Worm (Caenorhabditis elegans): Measurements from ENCODE around the gene pho-12.

Gene pho-12

DNA sequence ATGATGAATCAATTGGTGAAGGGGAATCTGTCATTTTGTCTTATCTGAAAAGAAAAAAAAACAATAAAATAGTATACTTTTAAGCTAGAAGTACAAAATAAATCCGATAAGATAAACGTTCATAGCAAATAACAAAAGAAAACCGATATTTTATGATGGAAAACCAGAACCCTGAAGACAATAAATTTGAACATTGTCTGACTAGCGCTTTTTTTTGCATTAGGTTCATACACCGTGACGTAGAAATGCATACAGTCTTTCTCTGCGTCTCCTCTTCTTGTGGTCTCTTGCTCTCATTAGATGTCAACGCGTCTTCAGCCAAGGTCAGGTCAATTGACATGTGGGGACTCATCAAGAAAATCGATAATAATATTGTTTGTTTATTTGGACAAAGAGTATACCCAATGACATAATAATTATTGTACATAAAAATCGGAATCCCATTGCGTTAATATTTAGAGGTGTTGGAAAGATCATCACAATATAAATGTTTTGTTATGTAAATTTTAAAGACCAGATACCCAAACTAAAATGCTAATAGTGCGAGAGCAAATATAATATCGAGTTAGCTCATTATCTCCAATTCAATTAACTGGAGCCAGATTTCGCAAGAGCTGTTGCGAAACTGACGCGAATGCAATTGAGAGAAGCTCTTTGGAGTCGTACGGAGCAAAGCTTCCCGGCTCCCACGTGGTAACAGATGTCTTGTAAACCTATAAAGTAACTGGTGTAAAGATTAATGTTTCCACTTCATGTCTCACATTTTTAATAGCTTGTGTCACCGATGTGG is 20.7 kb upstream of the pho-12 start, which contains the start of gene dsh-2 (continued):
- TF ChIP-seq sptf-1 (tag; optimal IDR thresholded peaks at IDR 0.05) (no peak), pqm-1 (tag; optimal IDR thresholded peaks at IDR 0.05) (no peak), lin-13 (GFP tag; optimal IDR thresholded peaks at IDR 0.05) (peak; percentile 32), ztf-4 (tag; optimal IDR thresholded peaks at IDR 0.05) (peak; percentile 21), nhr-28 (tag; optimal IDR thresholded peaks at IDR 0.05) (no peak), isw-1 (GFP tag; IDR thresholded peaks at IDR 0.05) (no peak), nhr-71 (tag; optimal IDR thresholded peaks at IDR 0.05) (peak; percentile 62), jun-1 (tag; optimal IDR thresholded peaks at IDR 0.05) (no peak), irx-1 (tag; optimal IDR thresholded peaks at IDR 0.05) (no peak), hlh-4 (tag; optimal IDR thresholded peaks at IDR 0.05) (no peak), elt-2 (tag; optimal IDR thresholded peaks at IDR 0.05) (peak; percentile 84), lsy-2 (tag; optimal IDR thresholded peaks at IDR 0.05) (peak; percentile 72 to 76), lin-39 (tag; optimal IDR thresholded peaks at IDR 0.05) (no peak), hlh-17 (GFP tag; optimal IDR thresholded peaks at IDR 0.05; ENCODE audit: borderline replicate concordance) (no peak), nhr-77 (tag; optimal IDR thresholded peaks at IDR 0.05) (peak; percentile 32), nhr-19 (GFP tag; conservative IDR thresholded peaks at IDR 0.05) (peak; percentile 30), pax-3 (tag; optimal IDR thresholded peaks at IDR 0.05) (no peak), ztf-11 (tag; optimal IDR thresholded peaks at IDR 0.05) (peak in 1 of 2 experiments; percentile 10), tlp-1 (tag; optimal IDR thresholded peaks at IDR 0.05) (no peak), egl-27 (tag; optimal IDR thresholded peaks at IDR 0.05) (no peak), ceh-8 (GFP tag; optimal IDR thresholded peaks at IDR 0.05) (no peak), tbx-2 (tag; optimal IDR thresholded peaks at IDR 0.05) (peak; percentile 43), C16A3.4 (tag; optimal IDR thresholded peaks at IDR 0.05) (peak; percentile 52), nhr-85 (tag) (peak; percentile 91), alr-1 (tag; optimal IDR thresholded peaks at IDR 0.05; ENCODE audit: borderline replicate concordance) (no peak), ceh-90 (tag; optimal IDR thresholded peaks at IDR 0.05) (peak; percentile 10), vab-15 (tag; optimal IDR thresholded peaks at IDR 0.05) (no peak), egl-13 (tag; optimal IDR thresholded peaks at IDR 0.05) (no peak), ceh-63 (GFP tag; optimal IDR thresholded peaks at IDR 0.05) (no peak), nhr-11 (tag; optimal IDR thresholded peaks at IDR 0.05) (no peak), xbp-1 (tag; optimal IDR thresholded peaks at IDR 0.05) (peak; percentile 42), blmp-1 (tag; optimal IDR thresholded peaks at IDR 0.05) (peak; percentile 69), unc-30 (tag; optimal IDR thresholded peaks at IDR 0.05) (no peak), ama-1 (optimal IDR thresholded peaks at IDR 0.05) (no peak), dpl-1 (GFP tag; optimal IDR thresholded peaks at IDR 0.05) (peak; percentile 69 to 83 (median 81)), swsn-7 (tag; optimal IDR thresholded peaks at IDR 0.05) (peak; percentile 40), aha-1 (tag; optimal IDR thresholded peaks at IDR 0.05) (no peak), Y116A8C.19 (tag; optimal IDR thresholded peaks at IDR 0.05; ENCODE audit: borderline replicate concordance) (no peak), aly-2 (tag; optimal IDR thresholded peaks at IDR 0.05) (peak; percentile 32), ceh-88 (GFP tag; IDR thresholded peaks at IDR 0.05) (no peak), efl-3 (GFP tag; optimal IDR thresholded peaks at IDR 0.05) (no peak), nhr-20 (tag; optimal IDR thresholded peaks at IDR 0.05) (peak; percentile 70), efl-1 (optimal IDR thresholded peaks at IDR 0.05) (peak; percentile 72 to 82), efl-1 (GFP tag; optimal IDR thresholded peaks at IDR 0.05 in 1 of 2) (peak; percentile 82 to 98), F16B12.6 (tag; optimal IDR thresholded peaks at IDR 0.05) (peak; percentile 83), elt-3 (tag; optimal IDR thresholded peaks at IDR 0.05) (peak in 3 of 6 experiments; percentile 36 to 51 (median 41)), ets-5 (GFP tag; IDR thresholded peaks at IDR 0.05) (no peak)

All from whole organism, L1 larva.